Worm (Caenorhabditis elegans): Measurements from ENCODE around the gene skr-16.

The skr-16 gene

DNA sequence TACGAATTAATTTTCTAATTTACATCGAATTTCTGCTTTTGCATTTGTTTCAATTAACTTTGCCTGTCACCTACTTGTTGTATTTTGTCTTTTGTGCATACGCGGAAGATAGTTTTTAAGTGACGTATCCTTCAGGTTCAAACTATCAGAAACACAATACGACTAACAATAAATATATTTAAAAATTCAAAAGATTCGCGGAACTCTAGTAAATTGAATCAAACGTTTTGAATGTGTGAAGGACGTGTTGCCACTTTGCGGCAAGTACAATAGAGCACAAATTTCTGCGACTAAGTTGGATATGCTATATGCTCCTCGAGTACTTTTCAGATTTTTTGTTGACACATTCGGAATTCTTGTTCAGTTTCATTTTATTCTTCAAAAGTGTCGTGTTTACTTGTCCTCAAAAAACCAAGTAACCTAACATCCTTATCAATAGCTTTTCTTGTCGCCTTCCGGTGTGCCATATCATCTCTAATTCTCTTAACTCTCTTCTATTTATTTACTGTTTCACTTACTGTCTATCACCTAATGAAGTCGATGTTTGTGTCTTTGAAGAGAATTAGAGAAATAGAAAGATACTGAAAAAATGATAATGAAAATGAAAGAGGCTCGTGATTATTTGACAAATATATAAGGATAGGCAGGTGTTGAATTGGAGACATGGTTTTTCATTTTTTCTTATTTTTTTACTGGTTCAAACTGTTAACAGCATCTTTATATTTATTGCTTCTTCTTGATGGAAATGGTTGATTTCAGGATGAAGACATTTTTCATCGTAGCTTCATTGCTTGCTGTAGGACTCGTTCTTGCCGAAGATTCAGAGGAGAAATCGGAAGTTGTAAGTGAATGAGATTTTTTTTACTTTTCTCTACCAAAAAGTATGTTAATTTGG, 20.3 kb downstream of the skr-16 start, which contains the start of gene srlf-7 (continued):
- no peak for TF ChIP-seq unc-62 (GFP tag; optimal IDR thresholded peaks at IDR 0.05)
- no peak for TF ChIP-seq R02D3.7 (tag; optimal IDR thresholded peaks at IDR 0.05)
- no peak for TF ChIP-seq alr-1 (tag; optimal IDR thresholded peaks at IDR 0.05)

DNA sequence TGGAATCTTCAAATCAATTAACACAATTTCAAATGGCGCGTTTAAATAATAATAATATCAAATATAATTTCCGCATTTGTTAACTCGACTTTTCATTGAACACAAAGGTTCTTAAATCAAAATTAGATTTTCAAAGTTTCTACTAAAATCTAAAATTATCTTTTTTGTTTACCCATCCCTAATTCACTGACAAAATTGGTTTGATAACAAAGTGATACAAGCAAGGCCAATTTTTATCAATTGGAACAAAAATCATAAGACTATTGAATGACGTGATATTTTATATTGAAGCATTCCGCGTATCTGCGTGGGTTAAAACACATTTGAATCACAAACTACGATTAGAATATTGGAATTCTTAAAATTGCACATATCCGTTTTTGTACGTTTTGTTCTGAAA, 21.9 kb downstream of the skr-16 start:
- TF ChIP-seq fos-1 (tag; optimal IDR thresholded peaks at IDR 0.05) (peak; percentile 78), sma-3 (GFP tag; optimal IDR thresholded peaks at IDR 0.05) (peak; percentile 38), nhr-21 (tag; optimal IDR thresholded peaks at IDR 0.05) (peak; percentile 0), gmeb-1 (tag; optimal IDR thresholded peaks at IDR 0.05) (peak; percentile 51), mbf-1 (tag; optimal IDR thresholded peaks at IDR 0.05) (no peak), ama-1 (optimal IDR thresholded peaks at IDR 0.05) (no peak), crh-2 (tag; optimal IDR thresholded peaks at IDR 0.05) (peak; percentile 47), sem-4 (tag; optimal IDR thresholded peaks at IDR 0.05) (no peak), ztf-11 (tag; optimal IDR thresholded peaks at IDR 0.05) (no peak), sma-9 (GFP tag; optimal IDR thresholded peaks at IDR 0.05) (peak; percentile 83), sma-9 (tag; optimal IDR thresholded peaks at IDR 0.05) (no peak)

DNA sequence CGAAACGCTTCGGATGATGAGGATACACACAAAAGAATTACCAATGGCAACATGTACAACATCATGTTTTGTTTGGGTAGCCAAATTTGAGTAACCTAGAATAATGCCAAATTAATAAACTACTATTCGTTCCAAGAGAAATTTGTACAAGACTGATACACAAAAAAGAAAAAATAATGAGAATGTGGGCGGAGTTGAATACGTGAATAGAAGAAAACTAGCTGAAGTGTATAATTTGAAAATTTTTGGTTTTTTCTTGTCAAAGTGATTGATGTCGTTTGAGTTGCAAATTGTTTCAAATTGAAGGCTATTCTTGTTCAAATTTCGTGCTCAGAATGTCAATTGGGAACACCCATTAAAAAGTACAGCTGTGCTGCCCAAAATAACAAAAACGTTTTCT, 23.2 kb downstream of the skr-16 start, which contains the start of gene R13A1.5:
Gene R13A1.5 (minus strand): TSS at position 101 of the 400 bp plus-strand sequence.
- TF ChIP-seq R02D3.7 (tag; optimal IDR thresholded peaks at IDR 0.05): no peak
- TF ChIP-seq ztf-1 (GFP tag; conservative IDR thresholded peaks at IDR 0.05): no peak
- TF ChIP-seq zag-1 (tag; optimal IDR thresholded peaks at IDR 0.05): no peak
- no peak for TF ChIP-seq nhr-237 (tag; optimal IDR thresholded peaks at IDR 0.05)
- TF ChIP-seq alr-1 (tag; optimal IDR thresholded peaks at IDR 0.05): no peak
- no peak for TF ChIP-seq lsy-2 (tag; optimal IDR thresholded peaks at IDR 0.05)
- no peak for TF ChIP-seq sma-9 (GFP tag; optimal IDR thresholded peaks at IDR 0.05)
- no peak for TF ChIP-seq sma-9 (tag; optimal IDR thresholded peaks at IDR 0.05)
- no peak for TF ChIP-seq nhr-25 (tag; optimal IDR thresholded peaks at IDR 0.05)
- no peak for TF ChIP-seq nhr-21 (tag; optimal IDR thresholded peaks at IDR 0.05)
- TF ChIP-seq mbf-1 (tag; optimal IDR thresholded peaks at IDR 0.05): no peak
- TF ChIP-seq fos-1 (tag; optimal IDR thresholded peaks at IDR 0.05): no peak
- no peak for TF ChIP-seq lin-11 (tag; optimal IDR thresholded peaks at IDR 0.05)
- TF ChIP-seq nhr-6 (tag; optimal IDR thresholded peaks at IDR 0.05): no peak
- TF ChIP-seq elt-3 (tag; optimal IDR thresholded peaks at IDR 0.05): no peak
- TF ChIP-seq nhr-23 (tag; optimal IDR thresholded peaks at IDR 0.05): no peak
- no peak for TF ChIP-seq C34F6.9 (tag; optimal IDR thresholded peaks at IDR 0.05)
- no peak for TF ChIP-seq gmeb-1 (tag; optimal IDR thresholded peaks at IDR 0.05)

DNA sequence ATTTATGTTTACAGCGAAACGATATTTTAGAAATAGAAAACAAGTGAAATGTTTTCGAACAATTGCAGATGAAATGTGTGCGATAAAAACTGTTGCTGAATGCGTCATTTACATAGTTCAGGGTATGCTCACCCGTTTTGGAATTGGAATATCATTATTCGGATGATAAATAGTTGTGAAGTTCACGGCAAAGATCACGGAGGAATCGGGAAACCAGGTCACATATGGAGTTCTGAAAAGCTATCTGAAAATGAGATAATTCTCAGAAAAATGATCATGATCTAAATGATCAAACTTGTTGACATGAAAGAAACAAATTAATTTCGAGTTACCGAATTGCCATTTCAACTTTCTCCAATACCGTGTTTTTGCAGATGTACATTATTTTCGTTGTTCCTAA, 27.2 kb downstream of the skr-16 start, which contains the start of gene best-16:
Gene best-16 (minus strand): TSS at position 101 of the 400 bp plus-strand sequence.
- no peak for TF ChIP-seq mab-5 (tag; optimal IDR thresholded peaks at IDR 0.05)
- TF ChIP-seq zag-1 (tag; optimal IDR thresholded peaks at IDR 0.05): no peak
- TF ChIP-seq snpc-4 (tag; optimal IDR thresholded peaks at IDR 0.05): no peak
- no peak for TF ChIP-seq gmeb-1 (tag; optimal IDR thresholded peaks at IDR 0.05)
- TF ChIP-seq blmp-1 (tag; optimal IDR thresholded peaks at IDR 0.05; ENCODE audit: insufficient read depth): no peak
- no peak for TF ChIP-seq elt-1 (tag; optimal IDR thresholded peaks at IDR 0.05)
- no peak for TF ChIP-seq nhr-21 (tag; optimal IDR thresholded peaks at IDR 0.05)
- TF ChIP-seq ztf-1 (GFP tag; conservative IDR thresholded peaks at IDR 0.05): no peak
- no peak for TF ChIP-seq unc-39 (tag; optimal IDR thresholded peaks at IDR 0.05)
- no peak for TF ChIP-seq nhr-23 (tag; optimal IDR thresholded peaks at IDR 0.05)
- TF ChIP-seq nhr-237 (tag; optimal IDR thresholded peaks at IDR 0.05): no peak
- TF ChIP-seq ZK546.5 (tag; optimal IDR thresholded peaks at IDR 0.05): no peak
- TF ChIP-seq lin-11 (tag; optimal IDR thresholded peaks at IDR 0.05): no peak
- TF ChIP-seq alr-1 (tag; optimal IDR thresholded peaks at IDR 0.05): no peak

DNA sequence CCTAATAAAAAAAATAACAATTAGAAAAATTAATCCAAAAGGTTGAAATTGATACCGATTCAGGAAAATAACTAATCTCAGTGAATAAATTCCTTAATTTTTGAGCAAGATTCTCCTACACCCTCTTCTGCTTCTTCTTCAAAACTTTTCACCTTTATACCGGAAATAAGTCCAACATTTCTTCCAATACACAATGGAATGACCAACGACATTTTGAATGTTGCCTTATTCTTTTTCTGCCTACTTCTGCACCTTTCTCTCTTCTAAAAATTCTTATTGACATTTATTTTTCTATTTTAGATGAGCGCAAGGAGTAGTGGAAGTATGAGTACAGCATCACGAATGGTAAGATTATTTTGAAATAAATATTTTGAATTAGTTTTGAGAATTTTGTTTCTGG, 28.3 kb downstream of the skr-16 start, which contains the start of gene unc-8:
Gene unc-8 (plus strand): TSS at position 301 of the 400 bp plus-strand sequence.
- no peak for TF ChIP-seq nhr-21 (tag; optimal IDR thresholded peaks at IDR 0.05)
- no peak for TF ChIP-seq ceh-16 (tag; optimal IDR thresholded peaks at IDR 0.05)
- no peak for TF ChIP-seq blmp-1 (tag; optimal IDR thresholded peaks at IDR 0.05; ENCODE audit: insufficient read depth)
- no peak for TF ChIP-seq mdl-1 (tag; optimal IDR thresholded peaks at IDR 0.05)
- no peak for TF ChIP-seq zag-1 (tag; optimal IDR thresholded peaks at IDR 0.05)

Measured in whole organism, L2 larva.